Fruit fly (Drosophila melanogaster) whole organism, embryonic: Measurements from ENCODE around the gene par-6.
A peak's percentile ranks its signal among the peaks of the same experiment; 100 is the strongest.

Source experiments
- Antp ChIP-seq: fragments of 200-800 bp; sonication (Bioruptor generic); optimal IDR thresholded peaks from 3 replicates; lab custom pipeline; 2016; ENCODE audit warnings: missing biosample characterization, missing genetic modification characterization
- C15 ChIP-seq: fragments of 200-800 bp; sonication (Bioruptor generic); IDR thresholded peaks from 3 replicates; pipeline ENCODE4 v1.3.6; 2022; ENCODE audit warnings: missing biosample characterization, missing genetic modification characterization
- CG10462 ChIP-seq: fragments of 200-800 bp; sonication (Bioruptor generic); optimal IDR thresholded peaks from 2 replicates; lab custom pipeline; 2016; ENCODE audit warnings: missing biosample characterization, missing genetic modification characterization
- CG10959 ChIP-seq: fragments of 200-800 bp; sonication (Bioruptor generic); IDR thresholded peaks from 2 replicates; pipeline ENCODE4 v1.3.6; 2022; ENCODE audit warnings: missing biosample characterization, missing genetic modification characterization
- CG11085 ChIP-seq: fragments of 200-800 bp; sonication (Bioruptor generic); IDR thresholded peaks from 2 replicates; pipeline ENCODE4 v1.3.6; 2022; ENCODE audit warnings: missing biosample characterization, missing genetic modification characterization
- CG11247 ChIP-seq: fragments of 200-800 bp; sonication (Bioruptor generic); IDR thresholded peaks from 2 replicates; pipeline ENCODE4 v1.3.6; 2022; ENCODE audit warnings: missing biosample characterization, missing genetic modification characterization
- CG11504 ChIP-seq: fragments of 200-800 bp; sonication (Bioruptor generic); optimal IDR thresholded peaks from 3 replicates; lab custom pipeline; 2019; ENCODE audit warnings: missing biosample characterization, mild to moderate bottlenecking, missing genetic modification characterization, moderate library complexity
- CG11723 ChIP-seq: fragments of 200-800 bp; sonication (Bioruptor generic); optimal IDR thresholded peaks from 2 replicates; lab custom pipeline; 2017; ENCODE audit warnings: missing biosample characterization, mild to moderate bottlenecking, missing genetic modification characterization
- CG12236 ChIP-seq: fragments of 200-800 bp; sonication (Bioruptor generic); optimal IDR thresholded peaks from 2 replicates; lab custom pipeline; 2016; ENCODE audit warnings: missing biosample characterization, missing genetic modification characterization
- CG14965 ChIP-seq: fragments of 200-800 bp; sonication (Bioruptor generic); optimal IDR thresholded peaks from 2 replicates; lab custom pipeline; 2016; ENCODE audit warnings: missing biosample characterization, missing genetic modification characterization, borderline replicate concordance
- CG1603 ChIP-seq: fragments of 200-800 bp; sonication (Bioruptor generic); optimal IDR thresholded peaks from 2 replicates; lab custom pipeline; 2019; ENCODE audit warnings: missing biosample characterization, mild to moderate bottlenecking, missing genetic modification characterization, moderate library complexity
- CG16863 ChIP-seq: fragments of 200-800 bp; sonication (Bioruptor generic); optimal IDR thresholded peaks from 3 replicates; lab custom pipeline; 2016; ENCODE audit warnings: missing biosample characterization, missing genetic modification characterization
- CG17359 ChIP-seq: fragments of 200-800 bp; sonication (Bioruptor generic); optimal IDR thresholded peaks from 3 replicates; lab custom pipeline; 2018; ENCODE audit warnings: missing biosample characterization, mild to moderate bottlenecking, missing genetic modification characterization, moderate library complexity
- CG2116 ChIP-seq: fragments of 200-800 bp; sonication (Bioruptor generic); optimal IDR thresholded peaks from 3 replicates; lab custom pipeline; 2018; ENCODE audit warnings: missing biosample characterization, mild to moderate bottlenecking, missing genetic modification characterization
- CG2678 ChIP-seq: fragments of 200-800 bp; sonication (Bioruptor generic); optimal IDR thresholded peaks from 3 replicates; lab custom pipeline; 2019; ENCODE audit warnings: missing biosample characterization, mild to moderate bottlenecking, missing genetic modification characterization, moderate library complexity
- CG34224 ChIP-seq: fragments of 200-800 bp; sonication (Bioruptor generic); IDR thresholded peaks from 3 replicates; pipeline ENCODE4 v1.3.6; 2022; ENCODE audit warnings: missing biosample characterization, missing genetic modification characterization; ENCODE audit not compliant: partially characterized antibody
- CG4282 ChIP-seq: fragments of 200-800 bp; sonication (Bioruptor generic); optimal IDR thresholded peaks from 2 replicates; lab custom pipeline; 2016; ENCODE audit warnings: missing biosample characterization, missing genetic modification characterization
- CG6765 ChIP-seq: fragments of 200-800 bp; sonication (Bioruptor generic); optimal IDR thresholded peaks from 3 replicates; lab custom pipeline; 2017; ENCODE audit warnings: missing biosample characterization, mild to moderate bottlenecking, missing genetic modification characterization
- CG7963 ChIP-seq: fragments of 200-800 bp; sonication (Bioruptor generic); IDR thresholded peaks from 3 replicates; pipeline ENCODE4 v1.3.6; 2022; ENCODE audit warnings: missing biosample characterization, missing genetic modification characterization; ENCODE audit not compliant: partially characterized antibody
- CG8290 ChIP-seq, 3 experiments: fragments of 200-800 bp; sonication (Bioruptor generic); optimal IDR thresholded peaks; 2 replicates each; lab custom pipeline; 2016 to 2019; ENCODE audit warnings: missing biosample characterization in 3 of 3, missing genetic modification characterization in 3 of 3, mild to moderate bottlenecking in 2 of 3, moderate library complexity in 1 of 3
- CoRest ChIP-seq: fragments of 200-800 bp; sonication (Bioruptor generic); optimal IDR thresholded peaks from 3 replicates; lab custom pipeline; 2018; ENCODE audit warnings: missing biosample characterization, mild to moderate bottlenecking, missing genetic modification characterization, moderate library complexity
- Deaf1 ChIP-seq: fragments of 200-800 bp; optimal IDR thresholded peaks from 3 replicates; lab custom pipeline; 2019; ENCODE audit warnings: missing biosample characterization, mild to moderate bottlenecking, missing genetic modification characterization, moderate library complexity
- Drgx ChIP-seq: fragments of 200-800 bp; sonication (Bioruptor generic); IDR thresholded peaks from 2 replicates; pipeline ENCODE4 v1.3.6; 2022; ENCODE audit warnings: missing biosample characterization, missing genetic modification characterization
- Hr51 ChIP-seq, 2 experiments: fragments of 200-800 bp; sonication (Bioruptor generic); optimal IDR thresholded peaks; 2 replicates in 1 of 2; 3 replicates in 1 of 2; lab custom pipeline; 2016 to 2018; ENCODE audit warnings: missing biosample characterization in 2 of 2, missing genetic modification characterization in 2 of 2, mild to moderate bottlenecking in 1 of 2, moderate library complexity in 1 of 2
- MBD-R2 ChIP-seq: fragments of 200-800 bp; sonication (Bioruptor generic); IDR thresholded peaks from 2 replicates; pipeline ENCODE4 v1.3.6; 2022; ENCODE audit warnings: missing biosample characterization, missing genetic modification characterization
- Nf-YA ChIP-seq: fragments of 200-800 bp; sonication (Bioruptor generic); IDR thresholded peaks from 2 replicates; pipeline ENCODE4 v1.3.6; 2022; ENCODE audit warnings: missing biosample characterization, missing genetic modification characterization
- Pdp1 ChIP-seq, 2 experiments: fragments of 200-800 bp; sonication (Bioruptor generic); optimal IDR thresholded peaks; 3 replicates each; lab custom pipeline; 2016; ENCODE audit warnings: missing biosample characterization in 2 of 2, missing genetic modification characterization in 2 of 2, mild to moderate bottlenecking in 1 of 2, moderate library complexity in 1 of 2
- Rfx ChIP-seq: fragments of 200-800 bp; sonication (Bioruptor generic); IDR thresholded peaks from 2 replicates; pipeline ENCODE4 v1.3.6; 2022; ENCODE audit warnings: missing biosample characterization, missing genetic modification characterization
- Scr ChIP-seq: fragments of 200-800 bp; sonication (Bioruptor generic); IDR thresholded peaks from 2 replicates; pipeline ENCODE4 v1.3.6; 2022; ENCODE audit warnings: missing biosample characterization, missing genetic modification characterization; ENCODE audit not compliant: partially characterized antibody
- Sox100B ChIP-seq: fragments of 200-800 bp; sonication (Bioruptor generic); optimal IDR thresholded peaks from 3 replicates; lab custom pipeline; 2018; ENCODE audit warnings: missing biosample characterization, mild to moderate bottlenecking, missing genetic modification characterization
- Sry-β ChIP-seq: fragments of 200-800 bp; sonication (Bioruptor generic); optimal IDR thresholded peaks from 2 replicates; lab custom pipeline; 2018; ENCODE audit warnings: missing biosample characterization, mild to moderate bottlenecking, missing genetic modification characterization, moderate library complexity
- az2 ChIP-seq: fragments of 200-800 bp; sonication (Bioruptor generic); optimal IDR thresholded peaks from 3 replicates; lab custom pipeline; 2016; ENCODE audit warnings: missing biosample characterization, missing genetic modification characterization
- bcd ChIP-seq: fragments of 200-800 bp; sonication (Bioruptor generic); optimal IDR thresholded peaks from 2 replicates; lab custom pipeline; 2017; ENCODE audit warnings: missing biosample characterization, mild to moderate bottlenecking, missing genetic modification characterization
- crol ChIP-seq: fragments of 200-800 bp; sonication (Bioruptor generic); IDR thresholded peaks from 2 replicates; pipeline ENCODE4 v1.3.6; 2022; ENCODE audit warnings: missing biosample characterization, missing genetic modification characterization
- dmrt99B ChIP-seq: fragments of 200-800 bp; sonication (Bioruptor generic); optimal IDR thresholded peaks from 2 replicates; lab custom pipeline; 2018; ENCODE audit warnings: missing biosample characterization, mild to moderate bottlenecking, missing genetic modification characterization, moderate library complexity
- fd102C ChIP-seq: fragments of 200-800 bp; sonication (Bioruptor generic); optimal IDR thresholded peaks from 2 replicates; lab custom pipeline; 2018; ENCODE audit warnings: missing biosample characterization, mild to moderate bottlenecking, missing genetic modification characterization, moderate library complexity
- fd96Cb ChIP-seq: fragments of 200-800 bp; sonication (Bioruptor generic); optimal IDR thresholded peaks from 2 replicates; lab custom pipeline; 2018; ENCODE audit warnings: missing biosample characterization, mild to moderate bottlenecking, missing genetic modification characterization, moderate library complexity
- gcm2 ChIP-seq: fragments of 200-800 bp; sonication (Bioruptor generic); optimal IDR thresholded peaks from 2 replicates; lab custom pipeline; 2016; ENCODE audit warnings: missing biosample characterization, missing genetic modification characterization
- inv ChIP-seq: fragments of 200-800 bp; sonication (Bioruptor generic); IDR thresholded peaks from 2 replicates; pipeline ENCODE4 v1.3.6; 2022; ENCODE audit warnings: missing biosample characterization, missing genetic modification characterization; ENCODE audit not compliant: partially characterized antibody
- jumu ChIP-seq: fragments of 200-800 bp; sonication (Bioruptor generic); optimal IDR thresholded peaks from 3 replicates; lab custom pipeline; 2016; ENCODE audit warnings: missing biosample characterization, missing genetic modification characterization
- maf-S ChIP-seq: fragments of 200-800 bp; sonication (Bioruptor generic); optimal IDR thresholded peaks from 2 replicates; lab custom pipeline; 2016; ENCODE audit warnings: missing biosample characterization, missing genetic modification characterization
- nom ChIP-seq: fragments of 200-800 bp; sonication (Bioruptor generic); optimal IDR thresholded peaks from 2 replicates; lab custom pipeline; 2017; ENCODE audit warnings: missing biosample characterization, missing genetic modification characterization, mild to moderate bottlenecking, moderate library complexity, missing genetic modification reagents
- sr ChIP-seq: fragments of 200-800 bp; sonication (Bioruptor generic); IDR thresholded peaks from 3 replicates; pipeline ENCODE4 v1.3.6; 2022; ENCODE audit warnings: missing biosample characterization, missing genetic modification characterization
- tin ChIP-seq: fragments of 200-800 bp; sonication (Bioruptor generic); optimal IDR thresholded peaks from 3 replicates; lab custom pipeline; 2016; ENCODE audit warnings: missing biosample characterization, missing genetic modification characterization
- tll ChIP-seq, 2 experiments: fragments of 200-800 bp in 1 of 2; fragments of >200 bp in 1 of 2; sonication (Bioruptor generic) in 1 of 2; optimal IDR thresholded peaks; 2 replicates each; lab custom pipeline; 2017 to 2019; ENCODE audit warnings: missing biosample characterization in 2 of 2, missing genetic modification characterization in 2 of 2, mild to moderate bottlenecking in 1 of 2, moderate library complexity in 1 of 2
- twi ChIP-seq: fragments of 200-800 bp; optimal IDR thresholded peaks from 2 replicates; lab custom pipeline; 2019; ENCODE audit warnings: missing biosample characterization, mild to moderate bottlenecking, missing genetic modification characterization, moderate library complexity
- vvl ChIP-seq: fragments of 200-800 bp; sonication (Bioruptor generic); IDR thresholded peaks from 2 replicates; pipeline ENCODE4 v1.3.6; 2022; ENCODE audit warnings: missing biosample characterization, missing genetic modification characterization
- wdn ChIP-seq: fragments of 200-800 bp; sonication (Bioruptor generic); IDR thresholded peaks from 2 replicates; pipeline ENCODE4 v1.3.6; 2022; ENCODE audit warnings: missing biosample characterization, missing genetic modification characterization

Gene par-6

DNA sequence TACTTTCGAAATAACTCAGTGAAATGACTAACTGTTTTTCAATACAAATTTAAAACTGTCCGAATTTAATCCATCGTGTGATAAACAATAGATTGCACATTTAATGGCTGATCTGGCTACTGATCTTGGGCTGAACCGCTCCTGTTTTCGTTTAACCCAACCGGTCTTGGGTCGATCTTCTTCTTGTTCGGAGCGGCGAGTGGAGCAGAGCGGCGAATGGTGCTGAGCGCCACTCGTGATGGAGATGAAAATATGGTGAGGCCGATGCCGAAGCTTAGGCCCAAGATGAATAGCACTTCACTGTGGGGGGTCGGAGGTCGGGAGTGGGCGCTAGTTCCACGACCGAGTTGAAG, 19.7 kb upstream of the par-6 start (continued):
- no peak for TF ChIP-seq sr (GFP tag; lab: Robert Waterston, UW)
- no peak for TF ChIP-seq tin
- TF ChIP-seq CG8290 (GFP tag; optimal IDR thresholded peaks at IDR 0.05; lab: Kevin White, UChicago) = no peak
- peak in 1 of 2 experiments; percentile 44 for TF ChIP-seq CG8290 (tag; optimal IDR thresholded peaks at IDR 0.05; lab: Kevin White, UChicago)
- TF ChIP-seq CG7963 (GFP tag; lab: Robert Waterston, UW) = no peak
- TF ChIP-seq wdn (GFP tag; lab: Robert Waterston, UW) = no peak
- TF ChIP-seq CG6765 (GFP tag; lab: Kevin White, UChicago) = no peak
- no peak for TF ChIP-seq CG10959 (GFP tag; lab: Robert Waterston, UW)
- no peak for TF ChIP-seq fd96Cb (tag; lab: Kevin White, UChicago)
- 0 out of 2 replicates have a peak, but pooled peaks have one; percentile 7 for TF ChIP-seq inv (GFP tag; lab: Robert Waterston, UW)
- TF ChIP-seq fd102C (GFP tag; lab: Kevin White, UChicago) = no peak
- TF ChIP-seq Rfx (GFP tag; lab: Robert Waterston, UW) = peak; percentile 4; the same call in 1 of the 2 replicates
- peak; percentile 50 for TF ChIP-seq Sry-β (GFP tag; lab: Kevin White, UChicago)
- peak; percentile 31 for TF ChIP-seq Deaf1 (tag; lab: Kevin White, UChicago)
- TF ChIP-seq CG4282 (GFP tag; lab: Kevin White, UChicago) = no peak

- TF ChIP-seq MBD-R2 (GFP tag; lab: Robert Waterston, UW) (no peak), twi (no peak), vvl (GFP tag; lab: Robert Waterston, UW) (no peak), jumu (GFP tag; lab: Kevin White, UChicago) (no peak), Pdp1 (GFP tag; optimal IDR thresholded peaks at IDR 0.05; lab: Kevin White, UChicago) (no peak), CG2678 (tag; lab: Kevin White, UChicago) (no peak), CG2116 (GFP tag; lab: Kevin White, UChicago) (no peak), Drgx (GFP tag; lab: Robert Waterston, UW) (peak; percentile 37; the same call in 1 of the 2 replicates), nom (GFP tag; lab: Kevin White, UChicago) (peak; percentile 0), CG14965 (GFP tag; lab: Kevin White, UChicago) (no peak), Hr51 (GFP tag; optimal IDR thresholded peaks at IDR 0.05; lab: Kevin White, UChicago) (no peak), bcd (GFP tag; lab: Kevin White, UChicago) (no peak), CG7963 (GFP tag; lab: Robert Waterston, UW) (no peak), dmrt99B (peak; percentile 16), CG10959 (GFP tag; lab: Robert Waterston, UW) (no peak), Scr (GFP tag; lab: Robert Waterston, UW) (no peak), az2 (GFP tag; lab: Kevin White, UChicago) (no peak), gcm2 (GFP tag; lab: Kevin White, UChicago) (no peak), maf-S (GFP tag; lab: Kevin White, UChicago) (no peak), crol (GFP tag; lab: Robert Waterston, UW) (no peak), C15 (GFP tag; lab: Robert Waterston, UW) (no peak), tll (GFP tag; optimal IDR thresholded peaks at IDR 0.05; lab: Kevin White, UChicago) (no peak), CG17359 (tag; lab: Kevin White, UChicago) (no peak), CoRest (tag; lab: Kevin White, UChicago) (no peak), CG11247 (no peak), CG1603 (tag; lab: Kevin White, UChicago) (no peak), CG11504 (tag; lab: Kevin White, UChicago) (peak; percentile 18), CG11085 (no peak), CG16863 (GFP tag; lab: Kevin White, UChicago) (no peak), Sox100B (GFP tag; lab: Kevin White, UChicago) (peak; percentile 31), Rfx (GFP tag; lab: Robert Waterston, UW) (no peak), Antp (GFP tag; lab: Kevin White, UChicago) (no peak), Nf-YA (GFP tag; lab: Robert Waterston, UW) (no peak), CG12236 (no peak), CG10462 (GFP tag; lab: Kevin White, UChicago) (no peak), CG11723 (GFP tag; lab: Kevin White, UChicago) (no peak), CG34224 (GFP tag; lab: Robert Waterston, UW) (no peak)
Measured at dm6 chrX:17686179-17686578, 17.0 kb upstream of the par-6 start.
